ENCODE assay signal across 5 worm cellular contexts in genomic region chrII:12054150-12054549, ce11.
TF ChIP-seq lines count a peak whose summit lies in the region.

No protein-coding gene starts in this region.

TF ChIP-seq in whole organism, L1 larva, 84 proteins besides CTCF, POLR2A, EP300 and RAD21:
- TF ChIP-seq hpl-2 (GFP tag; optimal IDR thresholded peaks at IDR 0.05; lab: Kevin White, UChicago), result peak; percentile 24
- TF ChIP-seq nhr-85 (tag; lab: Kevin White, UChicago), result peak; percentile 65
- no peak for TF ChIP-seq rnt-1 (tag; optimal IDR thresholded peaks at IDR 0.05; lab: Kevin White, UChicago)
- TF ChIP-seq ceh-63 (GFP tag; optimal IDR thresholded peaks at IDR 0.05; lab: Kevin White, UChicago), result no peak
- no peak for TF ChIP-seq tlp-1 (tag; optimal IDR thresholded peaks at IDR 0.05; lab: Kevin White, UChicago)

TF ChIP-seq in whole organism, L2 larva, 48 proteins besides CTCF, POLR2A, EP300 and RAD21:
- peak; percentile 76 for TF ChIP-seq ama-1 (optimal IDR thresholded peaks at IDR 0.05; lab: Kevin White, UChicago)
- no peak for TF ChIP-seq zag-1 (tag; optimal IDR thresholded peaks at IDR 0.05; lab: Kevin White, UChicago)
- no peak for TF ChIP-seq gmeb-1 (tag; optimal IDR thresholded peaks at IDR 0.05; lab: Kevin White, UChicago)
- no peak for TF ChIP-seq R02D3.7 (tag; optimal IDR thresholded peaks at IDR 0.05; lab: Kevin White, UChicago)
TF ChIP-seq in whole organism, L2 larva: peak in this region for 1.

TF ChIP-seq in whole organism, L3 larva, 47 proteins besides CTCF, POLR2A, EP300 and RAD21:
- TF ChIP-seq fos-1 (tag; optimal IDR thresholded peaks at IDR 0.05; lab: Kevin White, UChicago), result no peak
- no peak for TF ChIP-seq nhr-237 (tag; optimal IDR thresholded peaks at IDR 0.05; lab: Kevin White, UChicago)
- TF ChIP-seq ceh-9 (tag; optimal IDR thresholded peaks at IDR 0.05; lab: Kevin White, UChicago), result no peak
- no peak for TF ChIP-seq zag-1 (tag; optimal IDR thresholded peaks at IDR 0.05; lab: Kevin White, UChicago)
- no peak for TF ChIP-seq nhr-25 (tag; optimal IDR thresholded peaks at IDR 0.05; lab: Kevin White, UChicago)
- no peak for TF ChIP-seq pha-4 (tag; optimal IDR thresholded peaks at IDR 0.05; lab: Kevin White, UChicago)
- no peak for TF ChIP-seq eor-1 (tag; optimal IDR thresholded peaks at IDR 0.05; lab: Kevin White, UChicago)
- peak; percentile 70 for TF ChIP-seq ama-1 (optimal IDR thresholded peaks at IDR 0.05; lab: Kevin White, UChicago)
- no peak for TF ChIP-seq snpc-4 (tag; optimal IDR thresholded peaks at IDR 0.05; lab: Kevin White, UChicago)

TF ChIP-seq in whole organism, L4 larva, 104 proteins besides CTCF, POLR2A, EP300 and RAD21:
- TF ChIP-seq lsy-2 (tag; optimal IDR thresholded peaks at IDR 0.05; lab: Kevin White, UChicago) (peak in 1 of 2 experiments; percentile 1), hmg-1.1 (GFP tag; IDR thresholded peaks at IDR 0.05; lab: Robert Waterston, UW) (0 out of 2 replicates have a peak, but pooled peaks have one; percentile 15), daf-12 (tag; optimal IDR thresholded peaks at IDR 0.05; lab: Kevin White, UChicago) (no peak), ceh-44 (GFP tag; IDR thresholded peaks at IDR 0.05; lab: Robert Waterston, UW) (no peak), fos-1 (tag; optimal IDR thresholded peaks at IDR 0.05; lab: Kevin White, UChicago) (no peak), aha-1 (tag; lab: Kevin White, UChicago) (peak; percentile 27), madf-5 (GFP tag; IDR thresholded peaks at IDR 0.05; lab: Robert Waterston, UW) (0 out of 4 replicates have a peak, but pooled peaks of 1 of the 2 experiments have one; percentile 28)

TF ChIP-seq in whole organism, young adult, 124 proteins besides CTCF, POLR2A, EP300 and RAD21:
- TF ChIP-seq F55B11.4 (tag; optimal IDR thresholded peaks at IDR 0.05; lab: Kevin White, UChicago; ENCODE audit: borderline replicate concordance, insufficient read depth) (no peak), ama-1 (optimal IDR thresholded peaks at IDR 0.05; lab: Kevin White, UChicago) (peak; percentile 53), ama-1 (GFP tag; optimal IDR thresholded peaks at IDR 0.05; lab: Kevin White, UChicago) (no peak), hrde-1 (tag; optimal IDR thresholded peaks at IDR 0.05; lab: Kevin White, UChicago; ENCODE audit: borderline replicate concordance) (no peak), pbrm-1 (GFP tag; IDR thresholded peaks at IDR 0.05; lab: Robert Waterston, UW) (0 out of 2 replicates have a peak, but pooled peaks have one; percentile 22), madf-3 (GFP tag; IDR thresholded peaks at IDR 0.05; lab: Robert Waterston, UW) (no peak), aptf-2 (GFP tag; conservative IDR thresholded peaks at IDR 0.05; lab: Robert Waterston, UW) (no peak), nhr-179 (tag; optimal IDR thresholded peaks at IDR 0.05; lab: Kevin White, UChicago) (no peak), Y79H2A.3 (GFP tag; conservative IDR thresholded peaks at IDR 0.05; lab: Robert Waterston, UW) (0 out of 2 replicates have a peak, but pooled peaks have one; percentile 34), T26A5.8 (tag; optimal IDR thresholded peaks at IDR 0.05; lab: Kevin White, UChicago) (no peak)
